Fruit fly (Drosophila melanogaster) Kc167 (cell line): Measurements from ENCODE around the gene Eip74EF.

Experiments used
- Myc ChIP-seq: fragments of >200 bp; optimal IDR thresholded peaks from 2 replicates; lab custom pipeline; 2017; ENCODE audit warnings: missing external identifiers
- Sin3A ChIP-seq: fragments of >200 bp; optimal IDR thresholded peaks from 2 replicates; lab custom pipeline; 2018; ENCODE audit warnings: missing external identifiers
- h ChIP-seq: fragments of >200 bp; optimal IDR thresholded peaks from 3 replicates; lab custom pipeline; 2018; ENCODE audit warnings: missing external identifiers
- ttk ChIP-seq: sonication (Bioruptor generic); optimal IDR thresholded peaks from 2 replicates; lab custom pipeline; 2017; ENCODE audit warnings: missing external identifiers

DNA sequence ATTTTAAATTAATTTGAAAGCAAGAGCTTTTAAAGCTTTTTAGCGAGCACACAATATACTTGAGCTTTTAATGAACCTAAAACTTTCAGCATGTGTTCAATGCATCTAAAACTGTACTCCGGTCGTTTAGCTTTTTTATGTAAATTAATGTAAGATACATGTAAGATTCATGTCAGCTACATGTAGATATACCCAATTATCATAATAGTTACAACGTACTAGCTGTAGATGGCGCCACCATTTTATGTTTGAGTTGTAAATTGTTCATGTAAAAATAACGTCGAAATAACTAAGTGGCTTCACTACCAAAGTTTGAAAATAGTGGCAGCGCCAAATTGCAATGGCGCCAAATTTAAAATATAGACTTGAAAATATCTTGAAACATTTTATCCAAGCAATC, 22.2 kb downstream of the Eip74EF start:
- TF ChIP-seq Myc (lab: Kevin White, UChicago) (no peak), h (no peak), ttk (lab: Kevin White, UChicago) (no peak), Sin3A (lab: Kevin White, UChicago) (no peak)
